Worm (Caenorhabditis elegans) whole organism, young adult: Measurements from ENCODE around the gene C13A2.3.

Source experiments
- D2030.7 ChIP-seq: fragments of 200-800 bp; sonication (Bioruptor generic); IDR thresholded peaks from 2 replicates; pipeline ENCODE4 v1.3.6; 2022; ENCODE audit warnings: missing genetic modification reagents, missing genetic modification characterization, missing compliant biosample characterization
- F33H1.4 ChIP-seq: fragments of 200-800 bp; sonication (Bioruptor generic); IDR thresholded peaks from 2 replicates; pipeline ENCODE4 v1.3.6; 2022; ENCODE audit warnings: missing genetic modification reagents, missing genetic modification characterization, missing compliant biosample characterization
- F39B2.1 ChIP-seq: fragments of 200-800 bp; sonication (Bioruptor generic); IDR thresholded peaks from 2 replicates; pipeline ENCODE4 v1.3.6; 2022; ENCODE audit warnings: missing genetic modification reagents, missing genetic modification characterization, missing compliant biosample characterization
- T07F8.4 ChIP-seq: sonication (generic microtip); optimal IDR thresholded peaks from 2 replicates; lab custom pipeline; 2016; ENCODE audit warnings: mild to moderate bottlenecking, missing genetic modification characterization, moderate library complexity, missing compliant biosample characterization
- Y53G8AR.9 ChIP-seq: fragments of 200-800 bp; sonication (Bioruptor generic); conservative IDR thresholded peaks from 2 replicates; pipeline ENCODE4 v1.3.6; 2022; ENCODE audit warnings: missing genetic modification reagents, missing genetic modification characterization, missing compliant biosample characterization
- aptf-3 ChIP-seq: fragments of 200-800 bp; sonication (Bioruptor generic); IDR thresholded peaks from 2 replicates; pipeline ENCODE4 v1.3.6; 2022; ENCODE audit warnings: missing genetic modification characterization, missing compliant biosample characterization
- hlh-12 ChIP-seq: sonication (generic microtip); optimal IDR thresholded peaks from 2 replicates; lab custom pipeline; 2016; ENCODE audit warnings: missing genetic modification characterization, missing compliant biosample characterization
- lir-1 ChIP-seq: fragments of 200-800 bp; sonication (Bioruptor generic); conservative IDR thresholded peaks from 2 replicates; pipeline ENCODE4 v1.3.6; 2022; ENCODE audit warnings: missing genetic modification reagents, missing genetic modification characterization, missing compliant biosample characterization
- mxl-1 ChIP-seq: sonication (generic microtip); optimal IDR thresholded peaks from 2 replicates; lab custom pipeline; 2016; ENCODE audit warnings: missing genetic modification characterization, missing compliant biosample characterization
- nhr-80 ChIP-seq: sonication (generic microtip); optimal IDR thresholded peaks from 2 replicates; lab custom pipeline; 2016; ENCODE audit warnings: missing genetic modification characterization, missing compliant biosample characterization
- tlf-1 ChIP-seq: fragments of 200-800 bp; sonication (Bioruptor generic); optimal IDR thresholded peaks from 2 replicates; lab custom pipeline; 2018; ENCODE audit warnings: mild to moderate bottlenecking, missing genetic modification characterization, missing compliant biosample characterization
- unc-130 ChIP-seq: sonication (generic microtip); optimal IDR thresholded peaks from 2 replicates; lab custom pipeline; 2016; ENCODE audit warnings: missing genetic modification reagents, missing genetic modification characterization, missing compliant biosample characterization
- ztf-6 ChIP-seq: fragments of 200-800 bp; sonication (Bioruptor generic); IDR thresholded peaks from 2 replicates; pipeline ENCODE4 v1.3.6; 2022; ENCODE audit warnings: missing genetic modification reagents, missing genetic modification characterization, missing compliant biosample characterization

C13A2.3 gene

DNA sequence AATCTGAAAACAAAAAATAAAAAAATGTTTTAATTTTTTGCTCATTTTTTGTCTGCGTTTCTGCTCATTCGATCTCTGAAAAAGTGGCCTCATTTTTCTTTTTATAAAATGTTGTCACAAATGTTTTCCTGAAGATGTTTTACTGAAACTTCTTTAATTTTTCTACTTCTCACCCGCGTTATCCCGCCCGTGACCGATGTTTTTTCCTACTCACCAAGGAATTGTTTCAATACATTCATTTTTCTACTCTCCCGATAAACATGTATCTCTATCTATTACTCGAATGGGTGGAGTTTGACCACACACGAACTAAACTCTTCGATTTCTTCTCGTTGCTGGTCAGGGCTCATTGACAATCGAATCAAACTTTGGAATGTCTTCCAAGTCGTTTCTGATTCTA lies 48.7 kb downstream of the C13A2.3 start, which contains the start of gene F10G2.2:
Gene F10G2.2, plus strand, starts transcription at position 301 of the 400 bp plus-strand sequence.
- TF ChIP-seq unc-130 (GFP tag; lab: Kevin White, UChicago): no peak
- TF ChIP-seq tlf-1 (GFP tag; lab: Kevin White, UChicago): no peak

- no peak for TF ChIP-seq F39B2.1 (GFP tag; lab: Robert Waterston, UW)
- TF ChIP-seq F33H1.4 (GFP tag; lab: Robert Waterston, UW): no peak
- no peak for TF ChIP-seq aptf-3
- TF ChIP-seq ztf-6 (GFP tag; lab: Robert Waterston, UW): no peak
- no peak for TF ChIP-seq Y53G8AR.9 (GFP tag; lab: Robert Waterston, UW)
- TF ChIP-seq D2030.7 (GFP tag; lab: Robert Waterston, UW): no peak
- TF ChIP-seq lir-1 (GFP tag; lab: Robert Waterston, UW): no peak
- TF ChIP-seq T07F8.4 (tag; lab: Kevin White, UChicago): no peak
- TF ChIP-seq nhr-80 (tag; lab: Kevin White, UChicago): no peak
- TF ChIP-seq mxl-1 (tag; lab: Kevin White, UChicago): no peak
- no peak for TF ChIP-seq hlh-12
- TF ChIP-seq tlf-1 (GFP tag; lab: Kevin White, UChicago): no peak
These were observed 50.1 kb downstream of the C13A2.3 start, which contains the start of gene F10G2.1 for ce11 chrV:7332253-7332652. TSS of gene F10G2.1 (plus strand) at chrV:7332553.
